Fruit fly (Drosophila melanogaster): Measurements from ENCODE around the gene CG8907.
"Not testable (repeated sequence)": the region's sequence is repeated elsewhere in the genome, so short reads cannot be mapped to it uniquely, and the experiment has no call there.

CG8907 gene

DNA sequence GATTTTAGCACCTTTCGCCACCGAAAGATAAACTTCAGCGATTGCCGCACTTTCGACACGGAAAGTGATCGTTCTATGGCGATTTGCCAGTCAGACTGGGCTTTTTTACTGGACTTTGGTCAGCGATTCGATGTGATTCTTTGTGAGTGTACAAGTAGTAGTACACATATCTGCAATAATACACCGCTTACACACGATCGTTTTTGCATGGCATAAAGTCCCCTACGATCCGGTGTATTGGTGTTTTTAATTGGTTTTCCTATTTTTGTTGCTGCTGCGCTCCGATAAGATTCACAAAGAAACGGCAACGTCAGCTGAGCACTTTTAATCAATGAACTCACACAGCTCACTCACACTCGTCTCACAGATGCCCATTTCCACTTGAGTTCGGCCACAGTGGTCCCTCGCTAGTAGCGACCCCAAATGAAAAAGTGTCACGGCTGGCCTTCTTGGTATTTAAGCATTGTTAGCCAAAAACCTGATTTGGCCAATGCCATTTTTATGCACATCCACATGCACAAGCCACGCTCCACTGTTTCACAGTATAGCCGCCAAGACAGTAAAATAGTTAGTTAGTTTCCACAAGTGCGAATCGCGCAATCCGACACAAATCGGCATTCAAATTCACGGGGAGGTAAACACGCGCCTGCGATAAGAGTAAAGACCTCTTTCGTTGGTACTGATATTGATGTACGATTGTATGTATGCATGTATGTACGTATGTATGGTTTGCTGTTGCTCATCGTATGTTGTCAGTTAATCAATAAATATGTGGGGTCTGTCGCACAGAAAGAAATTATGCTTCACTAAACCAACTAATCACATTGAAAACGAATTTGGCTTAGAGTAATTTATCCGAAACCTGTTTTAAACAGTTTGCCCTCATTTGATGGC is 21.6 kb upstream of the CG8907 start:
- TF ChIP-seq CG8478 (optimal IDR thresholded peaks at IDR 0.05) (no peak), CTCF (optimal IDR thresholded peaks at IDR 0.05) (no peak)

DNA sequence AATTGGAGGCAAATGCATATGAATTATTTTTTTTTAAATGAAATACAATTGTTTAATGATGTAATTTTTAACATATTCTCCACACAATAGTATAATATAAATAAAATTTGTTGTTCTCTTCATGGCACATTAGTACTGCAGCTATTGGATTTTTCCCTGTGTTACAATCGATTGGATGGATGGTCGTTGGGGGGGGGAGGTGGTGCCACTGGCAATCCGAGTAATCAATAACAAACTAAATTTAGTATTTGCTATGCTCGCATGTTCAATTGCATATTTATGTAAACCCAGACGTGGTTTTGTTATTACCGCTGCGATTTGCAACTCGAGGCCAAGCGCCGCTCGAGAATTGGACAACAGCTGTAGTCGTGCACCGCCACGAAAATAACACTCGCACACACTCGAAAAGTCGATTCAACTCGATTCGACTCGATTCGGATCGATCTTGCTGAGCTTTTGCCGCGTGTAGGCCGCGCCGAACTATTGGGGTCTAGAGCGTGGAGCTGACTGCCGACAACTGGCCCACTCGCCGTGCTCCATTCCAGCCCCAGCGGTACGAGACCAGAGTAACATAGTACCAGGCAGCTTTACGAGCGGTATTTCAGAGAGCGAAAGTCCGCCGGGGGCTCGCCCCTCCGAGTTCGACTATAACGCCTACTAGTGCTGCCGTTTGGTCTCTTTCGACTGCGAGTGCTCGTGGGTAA is 20.7 kb upstream of the CG8907 start, which contains the start of gene CG18622:
CG18622 (minus strand) TSS at position 513 of the 704 bp plus-strand sequence.
- no peak for TF ChIP-seq CG8478 (optimal IDR thresholded peaks at IDR 0.05)
- TF ChIP-seq CTCF (optimal IDR thresholded peaks at IDR 0.05) = no peak

DNA sequence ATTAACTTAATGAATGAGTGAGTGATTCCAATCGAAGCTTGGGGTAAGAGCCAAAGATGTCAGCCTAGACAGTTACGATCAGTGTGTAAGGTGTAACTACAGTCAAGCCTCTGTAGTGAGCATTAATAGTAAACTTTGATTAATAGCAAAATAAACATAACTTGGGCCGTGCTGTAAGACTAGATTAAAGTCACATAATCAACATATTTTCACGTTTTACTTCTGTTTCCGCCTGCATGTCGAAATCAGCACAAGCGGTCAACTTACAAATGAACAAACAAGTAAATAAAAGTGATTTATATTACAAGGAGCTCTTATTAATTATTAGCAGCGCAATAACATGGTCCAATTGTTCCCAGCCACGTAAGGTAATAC is 20.2 kb upstream of the CG8907 start:
- TF ChIP-seq CG8478 (optimal IDR thresholded peaks at IDR 0.05) (no peak), CTCF (optimal IDR thresholded peaks at IDR 0.05) (no peak)

DNA sequence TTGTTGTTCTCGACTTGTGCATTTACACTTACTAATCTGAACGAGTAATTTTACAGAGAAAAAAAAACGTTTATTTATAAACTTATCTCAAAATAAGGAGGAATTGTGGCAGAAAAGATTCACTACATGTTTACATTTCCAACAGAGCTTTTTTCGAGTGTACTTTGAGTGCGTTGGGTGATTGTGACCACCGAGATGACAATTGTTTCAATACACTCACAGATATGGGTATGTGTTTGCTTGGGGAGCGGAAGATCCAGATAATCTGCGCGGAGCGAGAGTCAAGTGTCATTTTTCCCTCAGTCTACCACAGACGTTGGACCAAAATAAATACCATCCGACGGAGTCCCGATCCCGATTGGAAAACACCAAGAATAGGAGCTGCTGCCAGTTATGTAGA is 19.6 kb upstream of the CG8907 start, which contains the start of gene MESK4:
MESK4 (plus strand) TSS at position 301 of the 400 bp plus-strand sequence.
- not testable (repeated sequence) for TF ChIP-seq CTCF, CG8478 (optimal IDR thresholded peaks at IDR 0.05)

DNA sequence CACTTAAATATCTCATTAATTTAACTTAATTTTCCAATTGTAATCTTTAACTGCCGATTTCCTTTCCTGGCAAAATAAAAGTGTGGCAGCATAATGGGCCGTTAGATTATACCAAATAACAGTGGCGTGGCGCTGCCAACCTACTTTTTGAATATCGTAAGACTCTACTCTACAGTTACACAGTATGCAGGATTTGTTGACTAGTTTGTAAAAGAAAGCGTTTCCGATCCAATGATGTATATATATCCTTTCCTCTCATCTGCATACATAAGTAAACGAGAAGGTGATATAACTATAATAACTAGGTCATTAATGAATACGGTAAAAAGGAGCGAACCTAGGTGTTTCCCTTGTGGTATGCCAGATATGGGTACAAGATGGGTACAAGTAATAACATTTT is 16.3 kb upstream of the CG8907 start, which contains the start of gene EMC2B:
EMC2B (minus strand) TSS at position 98 of the 400 bp plus-strand sequence.
- no peak for TF ChIP-seq CTCF (optimal IDR thresholded peaks at IDR 0.05)
- no peak for TF ChIP-seq CG8478 (optimal IDR thresholded peaks at IDR 0.05)

DNA sequence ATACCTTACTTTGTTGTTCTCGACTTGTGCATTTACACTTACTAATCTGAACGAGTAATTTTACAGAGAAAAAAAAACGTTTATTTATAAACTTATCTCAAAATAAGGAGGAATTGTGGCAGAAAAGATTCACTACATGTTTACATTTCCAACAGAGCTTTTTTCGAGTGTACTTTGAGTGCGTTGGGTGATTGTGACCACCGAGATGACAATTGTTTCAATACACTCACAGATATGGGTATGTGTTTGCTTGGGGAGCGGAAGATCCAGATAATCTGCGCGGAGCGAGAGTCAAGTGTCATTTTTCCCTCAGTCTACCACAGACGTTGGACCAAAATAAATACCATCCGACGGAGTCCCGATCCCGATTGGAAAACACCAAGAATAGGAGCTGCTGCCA is 15.4 kb upstream of the CG8907 start, which contains the start of gene CG31274:
CG31274 (plus strand) TSS at position 301 of the 400 bp plus-strand sequence.
- TF ChIP-seq CG8478, CTCF (optimal IDR thresholded peaks at IDR 0.05): not testable (repeated sequence)

DNA sequence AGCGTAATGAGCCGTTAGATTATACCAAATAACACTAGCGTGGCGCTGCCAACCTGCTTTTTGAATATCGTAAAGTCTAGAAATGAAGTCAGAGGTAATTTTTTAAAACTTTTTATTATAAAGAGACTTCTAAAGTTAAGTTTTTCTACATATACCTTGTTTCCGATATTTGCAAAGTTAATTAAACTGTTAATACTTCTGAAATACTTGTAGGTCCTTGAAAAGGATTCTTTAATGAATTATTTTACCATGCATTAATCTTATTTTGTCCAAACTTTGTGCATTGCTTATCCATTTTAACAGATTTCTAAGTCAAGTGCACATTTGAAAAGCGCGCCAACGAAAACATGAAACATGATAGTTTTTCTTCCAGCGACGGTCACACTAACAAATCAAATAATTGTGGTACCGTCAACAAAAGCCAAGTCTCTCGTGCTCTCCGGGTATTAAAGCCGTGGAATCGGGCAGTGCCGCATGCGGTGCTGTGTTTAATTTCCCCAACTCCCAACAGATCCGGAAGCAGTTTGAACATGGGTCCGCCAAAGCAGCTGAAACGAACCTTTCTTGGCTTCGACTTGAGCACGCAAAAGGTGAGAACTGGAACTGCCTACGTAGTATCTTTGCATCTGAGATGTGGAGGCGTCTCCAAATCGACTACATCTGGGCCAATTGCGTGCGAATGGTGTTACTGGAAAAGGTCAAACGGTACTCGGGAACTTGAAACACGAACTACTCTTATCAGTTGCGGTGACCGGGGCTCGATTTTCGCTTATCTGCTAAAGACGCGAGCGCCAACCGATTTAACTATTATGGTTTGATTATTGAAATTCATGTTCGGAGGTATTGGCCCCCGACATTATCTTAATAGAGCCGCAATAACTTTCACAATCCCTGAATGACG is 11.8 kb upstream of the CG8907 start, which contains the start of the genes EMC2A and CG3534:
EMC2A (minus strand) TSS at position 13 of the 901 bp plus-strand sequence.
CG3534 (plus strand) TSS at position 388 of the 901 bp plus-strand sequence.
- TF ChIP-seq CG8478 (optimal IDR thresholded peaks at IDR 0.05) (no peak), CTCF (optimal IDR thresholded peaks at IDR 0.05) (no peak)

DNA sequence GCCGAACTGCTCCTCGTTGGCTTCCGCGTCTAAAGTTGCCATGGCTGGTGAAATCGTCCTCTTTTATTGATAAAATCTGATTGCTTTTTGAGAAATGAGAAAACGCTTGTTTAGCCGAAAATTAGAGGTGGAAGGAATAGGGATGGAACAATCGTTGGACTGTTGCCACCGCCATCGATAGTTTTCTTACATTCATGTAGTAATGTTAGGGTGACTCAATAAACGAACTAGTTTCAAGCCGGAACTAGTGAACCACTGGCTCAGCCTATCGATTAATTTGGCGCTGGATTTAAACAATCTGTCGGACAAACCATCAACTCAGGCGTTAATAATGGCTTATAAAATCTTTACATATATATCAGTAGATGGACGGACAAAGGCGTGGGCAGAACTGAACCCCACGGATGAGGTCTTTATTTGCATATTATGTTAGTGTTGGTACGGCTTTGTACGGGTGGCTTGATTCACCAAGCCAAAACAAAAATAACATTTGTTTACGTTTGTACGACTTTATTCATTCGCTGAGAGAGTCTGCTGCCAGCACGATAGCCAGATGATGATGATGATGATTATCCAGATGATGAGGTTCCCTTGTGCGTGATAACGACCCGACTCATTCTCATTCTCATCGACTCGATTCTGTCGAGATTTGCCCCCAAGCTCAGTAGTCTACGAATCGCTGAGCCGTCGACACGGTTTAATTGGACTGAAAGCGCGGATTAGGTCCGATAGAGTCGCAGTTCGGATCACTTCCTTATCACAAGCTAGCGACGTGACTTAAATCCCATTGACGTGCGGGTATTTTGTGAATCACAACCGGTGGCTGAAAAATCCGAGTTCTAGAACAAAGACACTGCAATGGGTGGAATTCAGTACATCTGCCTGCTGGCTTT is 5.6 kb upstream of the CG8907 start, which contains the start of the genes Sf3a1 and Irc:
Sf3a1 (minus strand) TSS at position 138 of the 893 bp plus-strand sequence.
Irc (plus strand) TSS at position 658 of the 893 bp plus-strand sequence.
- peak; percentile 39 to 49 for TF ChIP-seq CTCF (optimal IDR thresholded peaks at IDR 0.05)
- TF ChIP-seq CG8478 (optimal IDR thresholded peaks at IDR 0.05) = no peak

DNA sequence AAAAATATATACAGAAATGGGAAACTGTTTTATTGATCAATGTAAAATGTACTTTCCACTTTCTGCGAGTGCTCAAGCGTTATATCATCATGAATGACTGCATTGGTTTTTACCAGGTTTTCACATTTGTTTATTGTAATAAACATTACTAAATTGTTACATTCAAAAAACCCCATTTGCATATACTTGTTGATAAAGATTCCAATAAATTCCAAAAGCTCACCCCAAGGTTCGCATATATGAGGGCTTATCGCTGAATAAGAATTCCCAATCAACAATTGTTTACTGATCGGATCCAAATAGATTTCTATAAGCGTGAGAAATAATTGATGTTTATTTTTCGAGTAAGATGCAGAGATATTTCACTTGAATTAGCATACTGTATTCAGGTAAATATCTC is 4.6 kb upstream of the CG8907 start:
- TF ChIP-seq CG8478 (optimal IDR thresholded peaks at IDR 0.05) (no peak), CTCF (optimal IDR thresholded peaks at IDR 0.05) (no peak)

DNA sequence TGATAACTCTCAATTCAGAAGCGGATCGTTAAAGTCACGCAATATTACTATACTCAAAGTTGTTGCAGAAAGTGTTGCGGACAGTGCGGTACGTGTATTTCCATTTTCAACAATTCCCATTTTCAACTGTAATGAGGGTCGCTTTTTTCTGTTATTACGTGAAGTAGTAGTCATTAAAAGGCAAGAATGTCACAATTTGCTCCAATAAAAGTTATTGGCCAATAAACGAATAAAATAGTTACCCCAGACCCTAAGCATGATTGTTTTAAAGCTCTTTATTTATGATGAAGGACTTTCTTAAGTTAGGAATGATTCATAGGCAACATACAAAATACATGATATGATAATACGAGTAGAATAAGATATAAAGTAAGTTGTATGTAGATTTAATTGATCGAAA is 733 bp upstream of the CG8907 start:
- no peak for TF ChIP-seq CG8478 (optimal IDR thresholded peaks at IDR 0.05)
- no peak for TF ChIP-seq CTCF (optimal IDR thresholded peaks at IDR 0.05)

DNA sequence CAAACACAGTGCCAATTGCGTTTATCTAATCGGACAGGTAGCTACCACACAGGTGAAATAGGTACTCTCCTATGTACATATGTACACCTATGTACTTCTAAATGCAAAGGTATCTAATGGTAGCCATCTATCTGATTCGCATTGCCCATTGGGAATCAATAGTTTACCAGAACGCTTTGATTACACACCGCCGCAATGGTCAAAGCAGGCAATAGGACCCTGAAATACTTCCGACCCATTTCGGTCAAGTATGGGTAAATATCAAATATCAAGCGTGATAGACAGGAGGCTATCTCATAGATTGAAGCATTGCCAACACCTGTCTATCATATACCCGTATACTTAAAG is 580 bp downstream of the CG8907 start:
- TF ChIP-seq CTCF (optimal IDR thresholded peaks at IDR 0.05) (no peak), CG8478 (optimal IDR thresholded peaks at IDR 0.05) (no peak)

DNA sequence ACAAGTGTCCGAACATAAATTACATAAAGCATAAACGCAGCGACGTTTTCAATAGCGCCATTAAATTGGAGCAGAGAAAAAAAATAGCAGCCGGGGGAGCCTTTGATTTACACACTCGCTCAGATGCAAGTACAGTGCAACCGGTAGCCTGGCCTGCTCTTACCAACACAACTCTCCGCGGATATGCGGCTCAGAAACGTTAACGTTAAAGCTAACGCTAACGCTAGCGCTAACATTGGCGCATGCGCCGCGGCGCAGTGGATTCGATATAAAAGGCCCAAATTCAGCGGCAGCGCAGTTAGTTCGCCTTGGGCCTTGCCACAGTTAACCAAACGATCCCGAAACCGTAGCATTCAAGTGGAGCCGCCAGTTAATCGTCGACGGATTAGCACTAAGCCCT is 6.2 kb downstream of the CG8907 start, which contains the start of gene Pxd:
Pxd (plus strand) TSS at position 301 of the 400 bp plus-strand sequence.
- TF ChIP-seq CG8478 (optimal IDR thresholded peaks at IDR 0.05) = no peak
- no peak for TF ChIP-seq CTCF (optimal IDR thresholded peaks at IDR 0.05)

DNA sequence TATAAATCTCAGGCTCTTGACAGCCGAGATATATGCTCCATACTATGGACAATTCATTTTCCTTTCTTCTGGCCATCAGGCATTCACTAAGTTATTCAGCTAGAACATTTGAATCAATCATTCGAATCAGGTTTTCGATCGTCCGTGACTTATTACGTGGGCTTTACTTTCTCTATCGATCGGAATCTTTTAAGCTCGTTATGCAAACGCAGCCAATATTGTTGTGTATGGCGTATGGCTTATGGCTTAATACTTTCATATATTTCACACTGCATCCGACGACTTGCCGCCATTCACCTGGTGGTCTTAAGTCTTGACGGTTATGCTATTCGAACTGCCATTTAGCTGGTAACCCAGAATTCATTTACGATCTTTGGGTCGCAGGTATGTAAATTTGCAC is 8.1 kb downstream of the CG8907 start:
- TF ChIP-seq CTCF (optimal IDR thresholded peaks at IDR 0.05) (no peak), CG8478 (optimal IDR thresholded peaks at IDR 0.05) (no peak)

All from S2 (cell line).